Fruit fly (Drosophila melanogaster): ENCODE measurements around the gene Nubp2.

Nubp2 gene

DNA sequence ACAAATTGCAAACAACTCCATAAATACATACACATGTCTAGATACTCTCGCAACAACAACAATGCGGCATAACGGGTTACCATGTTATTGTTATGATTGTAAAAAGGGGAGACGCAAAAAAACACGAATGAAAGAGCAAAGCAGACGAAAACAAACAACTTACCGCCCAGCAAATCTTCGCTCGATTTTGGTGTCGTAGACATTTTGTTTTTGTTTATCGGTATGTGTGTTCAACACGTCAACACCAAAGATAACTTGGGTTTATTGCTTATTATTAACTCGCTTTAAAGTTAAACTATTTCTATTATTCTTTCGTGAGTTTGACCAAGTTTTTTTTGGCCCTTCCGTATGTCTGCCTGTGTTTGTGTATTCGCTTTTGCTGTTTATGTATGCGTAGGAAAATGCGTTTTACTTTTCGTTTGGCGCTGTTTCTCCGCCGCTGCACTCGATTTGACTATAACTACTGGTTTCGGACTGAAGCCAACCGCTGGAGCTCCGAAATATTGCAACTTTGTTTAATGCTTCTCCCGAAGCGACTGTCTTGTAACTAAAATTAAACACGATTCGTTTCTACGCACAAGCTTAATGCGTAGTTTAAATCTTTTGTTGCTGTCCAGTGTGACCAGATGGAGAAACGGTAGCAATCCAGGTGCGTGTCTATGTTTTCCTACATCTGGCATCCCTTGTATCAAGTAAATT is 7.4 kb upstream of the Nubp2 start, which contains the start of gene BNIP3 (continued):
- no peak for TF ChIP-seq CG34224 (GFP tag; IDR thresholded peaks at IDR 0.05; ENCODE audit: partially characterized antibody)
- TF ChIP-seq CG1233 (GFP tag; optimal IDR thresholded peaks at IDR 0.05): no peak
- no peak for TF ChIP-seq Bdp1 (GFP tag; optimal IDR thresholded peaks at IDR 0.05)
- TF ChIP-seq CG7987 (GFP tag; optimal IDR thresholded peaks at IDR 0.05): no peak
- TF ChIP-seq fd102C (GFP tag; optimal IDR thresholded peaks at IDR 0.05): no peak
- no peak for TF ChIP-seq corto (GFP tag; optimal IDR thresholded peaks at IDR 0.05)
- TF ChIP-seq nom (GFP tag; optimal IDR thresholded peaks at IDR 0.05): peak; percentile 20
- peak; percentile 8 for TF ChIP-seq CG31365 (tag; optimal IDR thresholded peaks at IDR 0.05)
- TF ChIP-seq CG5245 (GFP tag; optimal IDR thresholded peaks at IDR 0.05): no peak
- TF ChIP-seq B-H2 (GFP tag; optimal IDR thresholded peaks at IDR 0.05): no peak
- no peak for TF ChIP-seq Blimp-1 (GFP tag; optimal IDR thresholded peaks at IDR 0.05)
- no peak for TF ChIP-seq jumu (GFP tag; optimal IDR thresholded peaks at IDR 0.05)
- TF ChIP-seq Oaz (GFP tag; IDR thresholded peaks at IDR 0.05): no peak
- TF ChIP-seq sim (GFP tag; IDR thresholded peaks at IDR 0.05): no peak
- TF ChIP-seq chm (GFP tag; IDR thresholded peaks at IDR 0.05): peak; percentile 11; the same call in 1 of the 2 replicates
- peak; percentile 34 for TF ChIP-seq CG14710 (tag; optimal IDR thresholded peaks at IDR 0.05)
- TF ChIP-seq CG3847 (GFP tag; IDR thresholded peaks at IDR 0.05): peak; percentile 35; the same call in 1 of the 2 replicates
- no peak for TF ChIP-seq CG12942 (GFP tag; optimal IDR thresholded peaks at IDR 0.05)
- peak in 1 of 2 experiments; percentile 21 for TF ChIP-seq Eip74EF (GFP tag; optimal IDR thresholded peaks at IDR 0.05)
- peak; percentile 57 for TF ChIP-seq Nf-YC (tag; optimal IDR thresholded peaks at IDR 0.05)
- TF ChIP-seq NfI (GFP tag; optimal IDR thresholded peaks at IDR 0.05): no peak
- no peak for TF ChIP-seq pfk (GFP tag; optimal IDR thresholded peaks at IDR 0.05)
- no peak for TF ChIP-seq CG4854 (GFP tag; optimal IDR thresholded peaks at IDR 0.05)
- TF ChIP-seq CG7357 (GFP tag; IDR thresholded peaks at IDR 0.05): no peak
- no peak for TF ChIP-seq CG9876 (GFP tag; optimal IDR thresholded peaks at IDR 0.05)
- peak; percentile 24 for TF ChIP-seq Hmr (GFP tag; optimal IDR thresholded peaks at IDR 0.05)
- no peak for TF ChIP-seq CG12104 (GFP tag; optimal IDR thresholded peaks at IDR 0.05)
- no peak for TF ChIP-seq CG2199 (GFP tag; IDR thresholded peaks at IDR 0.05)
- no peak for TF ChIP-seq lmd (GFP tag; IDR thresholded peaks at IDR 0.05)
- TF ChIP-seq CG8765 (GFP tag; IDR thresholded peaks at IDR 0.05): no peak
- no peak for TF ChIP-seq zfh2 (GFP tag; optimal IDR thresholded peaks at IDR 0.05)
- TF ChIP-seq zf30C (GFP tag; optimal IDR thresholded peaks at IDR 0.05): no peak
- no peak for TF ChIP-seq Ravus (GFP tag; IDR thresholded peaks at IDR 0.05)
- TF ChIP-seq Ada2b (GFP tag; IDR thresholded peaks at IDR 0.05): no peak
- no peak for TF ChIP-seq Scr (GFP tag; IDR thresholded peaks at IDR 0.05; ENCODE audit: partially characterized antibody)
- TF ChIP-seq Dad (GFP tag; optimal IDR thresholded peaks at IDR 0.05): no peak
- no peak for TF ChIP-seq Dref (GFP tag; IDR thresholded peaks at IDR 0.05)
- no peak for TF ChIP-seq aop (GFP tag; IDR thresholded peaks at IDR 0.05)
- TF ChIP-seq CG8281 (tag; optimal IDR thresholded peaks at IDR 0.05): no peak
- TF ChIP-seq disco-r (GFP tag; optimal IDR thresholded peaks at IDR 0.05): no peak
- no peak for TF ChIP-seq CG5180 (GFP tag; optimal IDR thresholded peaks at IDR 0.05)
- TF ChIP-seq Neu2 (GFP tag; optimal IDR thresholded peaks at IDR 0.05; ENCODE audit: borderline replicate concordance): no peak
- TF ChIP-seq Antp (GFP tag; optimal IDR thresholded peaks at IDR 0.05): no peak
- TF ChIP-seq so (GFP tag; IDR thresholded peaks at IDR 0.05): no peak
- no peak for TF ChIP-seq Poxn (GFP tag; IDR thresholded peaks at IDR 0.05)
- peak; percentile 63 for TF ChIP-seq CG8924 (tag; optimal IDR thresholded peaks at IDR 0.05)
- TF ChIP-seq Hr39 (optimal IDR thresholded peaks at IDR 0.05): no peak
- peak; percentile 3 for TF ChIP-seq CG12769 (tag; optimal IDR thresholded peaks at IDR 0.05)
- TF ChIP-seq CG30403 (GFP tag; optimal IDR thresholded peaks at IDR 0.05): no peak
- TF ChIP-seq lov (optimal IDR thresholded peaks at IDR 0.05): no peak
- TF ChIP-seq lov (GFP tag; IDR thresholded peaks at IDR 0.05): no peak

All from whole organism, embryonic.